Worm (Caenorhabditis elegans) whole organism, mixed stage, embryonic: ENCODE data around the gene T25B6.3.

Experiments
- M03D4.4 ChIP-seq: sonication (generic microtip); optimal IDR thresholded peaks from 2 replicates; lab custom pipeline; 2017; ENCODE audit warnings: mild to moderate bottlenecking, missing genetic modification characterization, missing compliant biosample characterization
- bed-3 ChIP-seq: fragments of 200-800 bp; sonication (Bioruptor generic); optimal IDR thresholded peaks from 3 replicates; lab custom pipeline; 2018; ENCODE audit warnings: mild to moderate bottlenecking, missing genetic modification characterization, moderate library complexity, missing compliant biosample characterization
- blmp-1 ChIP-seq: fragments of 150-350 bp; optimal IDR thresholded peaks from 2 replicates; lab custom pipeline; 2014; ENCODE audit warnings: missing biosample characterization, missing genetic modification characterization
- ceh-43 ChIP-seq: fragments of 200-800 bp; sonication (Bioruptor generic); optimal IDR thresholded peaks from 2 replicates; lab custom pipeline; 2018; ENCODE audit warnings: mild to moderate bottlenecking, missing genetic modification characterization, moderate library complexity, missing compliant biosample characterization
- ceh-83 ChIP-seq: fragments of 200-800 bp; sonication (Bioruptor generic); optimal IDR thresholded peaks from 2 replicates; lab custom pipeline; 2018; ENCODE audit warnings: mild to moderate bottlenecking, missing genetic modification characterization, missing compliant biosample characterization
- ces-1 ChIP-seq: fragments of 150-350 bp; optimal IDR thresholded peaks from 2 replicates; lab custom pipeline; 2014; ENCODE audit warnings: missing biosample characterization, missing genetic modification reagents, missing genetic modification characterization
- cnd-1 ChIP-seq: fragments of 200-800 bp; sonication (Bioruptor generic); optimal IDR thresholded peaks from 2 replicates; lab custom pipeline; 2018; ENCODE audit warnings: mild to moderate bottlenecking, missing genetic modification characterization, missing compliant biosample characterization
- drap-1 ChIP-seq: fragments of 200-800 bp; sonication (Bioruptor generic); optimal IDR thresholded peaks from 3 replicates; lab custom pipeline; 2018; ENCODE audit warnings: mild to moderate bottlenecking, missing genetic modification characterization, missing compliant biosample characterization
- elt-1 ChIP-seq: sonication (generic microtip); optimal IDR thresholded peaks from 2 replicates; lab custom pipeline; 2017; ENCODE audit warnings: missing genetic modification characterization, mild to moderate bottlenecking, missing compliant biosample characterization, antibody characterized with exemption, moderate library complexity, borderline replicate concordance; ENCODE audit not compliant: insufficient read depth
- flh-1 ChIP-seq: fragments of 200-800 bp; sonication (Bioruptor generic); optimal IDR thresholded peaks from 2 replicates; lab custom pipeline; 2018; ENCODE audit warnings: mild to moderate bottlenecking, missing genetic modification characterization, moderate library complexity, missing compliant biosample characterization
- ham-2 ChIP-seq: fragments of 200-800 bp; sonication (Bioruptor generic); optimal IDR thresholded peaks from 2 replicates; lab custom pipeline; 2018; ENCODE audit warnings: mild to moderate bottlenecking, missing genetic modification characterization, missing compliant biosample characterization
- hlh-1 ChIP-seq: fragments of 150-350 bp; optimal IDR thresholded peaks from 2 replicates; lab custom pipeline; 2014; ENCODE audit warnings: missing biosample characterization, missing genetic modification reagents, missing genetic modification characterization
- lin-13 ChIP-seq: fragments of 150-350 bp; optimal IDR thresholded peaks from 2 replicates; lab custom pipeline; 2014; ENCODE audit warnings: missing biosample characterization, missing genetic modification characterization
- lin-32 ChIP-seq: fragments of 200-800 bp; sonication (Bioruptor generic); optimal IDR thresholded peaks from 2 replicates; lab custom pipeline; 2018; ENCODE audit warnings: mild to moderate bottlenecking, missing genetic modification characterization, missing compliant biosample characterization
- lsy-2 ChIP-seq: fragments of 150-350 bp; optimal IDR thresholded peaks from 2 replicates; lab custom pipeline; 2014; ENCODE audit warnings: missing biosample characterization, missing genetic modification characterization
- mab-5 ChIP-seq: fragments of 150-350 bp; optimal IDR thresholded peaks from 2 replicates; lab custom pipeline; 2014; ENCODE audit warnings: missing biosample characterization, missing genetic modification characterization
- mep-1 ChIP-seq: fragments of 150-350 bp; optimal IDR thresholded peaks from 2 replicates; lab custom pipeline; 2017; ENCODE audit warnings: missing biosample characterization, missing genetic modification reagents, missing genetic modification characterization, inconsistent platforms
- mls-2 ChIP-seq: sonication (generic microtip); optimal IDR thresholded peaks from 2 replicates; lab custom pipeline; 2016; ENCODE audit warnings: mild to moderate bottlenecking, missing genetic modification characterization, moderate library complexity, missing compliant biosample characterization
- nhr-12 ChIP-seq: fragments of 150-350 bp; optimal IDR thresholded peaks from 2 replicates; lab custom pipeline; 2014; ENCODE audit warnings: missing biosample characterization, missing genetic modification characterization
- nhr-2 ChIP-seq: fragments of 150-350 bp; optimal IDR thresholded peaks from 2 replicates; lab custom pipeline; 2014; ENCODE audit warnings: missing biosample characterization, missing genetic modification characterization
- nhr-237 ChIP-seq: fragments of 150-350 bp; optimal IDR thresholded peaks from 2 replicates; lab custom pipeline; 2014; ENCODE audit warnings: missing biosample characterization, missing genetic modification characterization
- nhr-28 ChIP-seq: fragments of 150-350 bp; optimal IDR thresholded peaks from 2 replicates; lab custom pipeline; 2014; ENCODE audit warnings: missing biosample characterization, missing genetic modification characterization
- nhr-76 ChIP-seq: sonication (generic microtip); optimal IDR thresholded peaks from 2 replicates; lab custom pipeline; 2017; ENCODE audit warnings: missing biosample characterization, missing genetic modification characterization
- pha-4 ChIP-seq: fragments of 150-350 bp; optimal IDR thresholded peaks from 2 replicates; lab custom pipeline; 2018; ENCODE audit warnings: missing biosample characterization, missing genetic modification reagents, missing genetic modification characterization
- sem-2 ChIP-seq: fragments of 200-800 bp; sonication (Bioruptor generic); optimal IDR thresholded peaks from 2 replicates; lab custom pipeline; 2018; ENCODE audit warnings: mild to moderate bottlenecking, missing genetic modification characterization, missing compliant biosample characterization
- tbx-8 ChIP-seq: fragments of 200-800 bp; sonication (Bioruptor generic); optimal IDR thresholded peaks from 2 replicates; lab custom pipeline; 2018; ENCODE audit warnings: mild to moderate bottlenecking, missing genetic modification characterization, moderate library complexity, missing compliant biosample characterization
- unc-39 ChIP-seq: fragments of 150-350 bp; optimal IDR thresholded peaks from 2 replicates; lab custom pipeline; 2014; ENCODE audit warnings: missing biosample characterization, missing genetic modification characterization
- unc-62 ChIP-seq: fragments of 150-350 bp; optimal IDR thresholded peaks from 2 replicates; lab custom pipeline; 2014; ENCODE audit warnings: missing biosample characterization, missing genetic modification reagents, missing genetic modification characterization
- zip-8 ChIP-seq: fragments of 150-350 bp; optimal IDR thresholded peaks from 2 replicates; lab custom pipeline; 2014; ENCODE audit warnings: missing biosample characterization, missing genetic modification characterization

Gene T25B6.3

ce11 chrX:9010418-9010817, 17.0 kb upstream of the T25B6.3 start, which contains the start of gene C24A3.9:
C24A3.9 (minus strand) TSS chrX:9010518.
- TF ChIP-seq unc-62 (GFP tag; lab: Kevin White, UChicago), result no peak

- TF ChIP-seq elt-1 (tag; lab: Kevin White, UChicago) (no peak), drap-1 (GFP tag; lab: Kevin White, UChicago) (no peak), zip-8 (no peak), mep-1 (tag; lab: Kevin White, UChicago) (no peak), sem-2 (GFP tag; lab: Kevin White, UChicago) (no peak), pha-4 (tag; lab: Kevin White, UChicago) (no peak), nhr-12 (no peak), ces-1 (GFP tag; lab: Kevin White, UChicago) (no peak), nhr-2 (tag; lab: Kevin White, UChicago) (no peak), bed-3 (GFP tag; lab: Kevin White, UChicago) (no peak), unc-39 (tag; lab: Kevin White, UChicago) (no peak), lin-13 (no peak), ham-2 (GFP tag; lab: Kevin White, UChicago) (no peak), ceh-43 (GFP tag; lab: Kevin White, UChicago) (no peak), flh-1 (GFP tag; lab: Kevin White, UChicago) (no peak)
Measured at ce11 chrX:9011471-9011870, 15.9 kb upstream of the T25B6.3 start.

ce11 chrX:9014451-9014850, 13.0 kb upstream of the T25B6.3 start:
- TF ChIP-seq unc-62 (GFP tag; lab: Kevin White, UChicago) (no peak), hlh-1 (tag; lab: Kevin White, UChicago) (no peak), nhr-12 (no peak), ham-2 (GFP tag; lab: Kevin White, UChicago) (no peak), M03D4.4 (tag; lab: Kevin White, UChicago) (no peak), cnd-1 (tag; lab: Kevin White, UChicago) (no peak), nhr-237 (no peak), tbx-8 (GFP tag; lab: Kevin White, UChicago) (no peak), blmp-1 (tag; lab: Kevin White, UChicago) (no peak), flh-1 (GFP tag; lab: Kevin White, UChicago) (no peak), ceh-43 (GFP tag; lab: Kevin White, UChicago) (no peak), pha-4 (tag; lab: Kevin White, UChicago) (no peak), elt-1 (tag; lab: Kevin White, UChicago) (no peak), lin-32 (GFP tag; lab: Kevin White, UChicago) (no peak)

ce11 chrX:9015420-9015819, 12.0 kb upstream of the T25B6.3 start, which contains the start of gene T25B6.4:
T25B6.4 (plus strand) TSS chrX:9015720.
- no peak for TF ChIP-seq ham-2 (GFP tag; lab: Kevin White, UChicago)
- no peak for TF ChIP-seq mab-5 (tag; lab: Kevin White, UChicago)
- TF ChIP-seq unc-62 (GFP tag; lab: Kevin White, UChicago), result no peak
- TF ChIP-seq nhr-76, result no peak
- TF ChIP-seq blmp-1 (tag; lab: Kevin White, UChicago), result no peak
- TF ChIP-seq unc-39 (tag; lab: Kevin White, UChicago), result no peak
- no peak for TF ChIP-seq sem-2 (GFP tag; lab: Kevin White, UChicago)
- TF ChIP-seq ceh-83 (GFP tag; lab: Kevin White, UChicago), result no peak
- TF ChIP-seq drap-1 (GFP tag; lab: Kevin White, UChicago), result no peak
- no peak for TF ChIP-seq lin-13
- no peak for TF ChIP-seq mep-1 (tag; lab: Kevin White, UChicago)
- TF ChIP-seq elt-1 (tag; lab: Kevin White, UChicago), result no peak

- no peak for TF ChIP-seq lin-32 (GFP tag; lab: Kevin White, UChicago)
- no peak for TF ChIP-seq M03D4.4 (tag; lab: Kevin White, UChicago)
- no peak for TF ChIP-seq cnd-1 (tag; lab: Kevin White, UChicago)
- no peak for TF ChIP-seq unc-39 (tag; lab: Kevin White, UChicago)
- TF ChIP-seq blmp-1 (tag; lab: Kevin White, UChicago), result no peak
Measured at ce11 chrX:9021645-9022044, 5.8 kb upstream of the T25B6.3 start, which contains the start of gene T25B6.5. T25B6.5 (minus strand) TSS chrX:9021745.

ce11 chrX:9022779-9023178, 4.6 kb upstream of the T25B6.3 start, which contains the start of gene T25B6.6:
T25B6.6 (minus strand) TSS chrX:9022879.
- TF ChIP-seq mls-2 (no peak), nhr-237 (no peak), lsy-2 (tag; lab: Kevin White, UChicago) (no peak), M03D4.4 (tag; lab: Kevin White, UChicago) (no peak), nhr-28 (tag; lab: Kevin White, UChicago) (no peak), elt-1 (tag; lab: Kevin White, UChicago) (no peak), zip-8 (no peak), ceh-83 (GFP tag; lab: Kevin White, UChicago) (no peak), cnd-1 (tag; lab: Kevin White, UChicago) (no peak), mab-5 (tag; lab: Kevin White, UChicago) (no peak)
- TF ChIP-seq, all 35 proteins: peak for 0
